Worm (Caenorhabditis elegans) whole organism, L2 larva: ENCODE measurements around the gene C36B7.3.

Source experiments
- C34F6.9 ChIP-seq: fragments of 150-350 bp; optimal IDR thresholded peaks from 2 replicates; lab custom pipeline; 2014; ENCODE audit warnings: missing biosample characterization, missing genetic modification characterization
- F13H6.1 ChIP-seq: sonication (generic microtip); optimal IDR thresholded peaks from 2 replicates; lab custom pipeline; 2016; ENCODE audit warnings: missing genetic modification characterization, missing compliant biosample characterization
- R02D3.7 ChIP-seq: fragments of 150-350 bp; optimal IDR thresholded peaks from 2 replicates; lab custom pipeline; 2014; ENCODE audit warnings: missing biosample characterization, missing genetic modification characterization
- Y55F3AM.14 ChIP-seq: fragments of 200-800 bp; sonication (Bioruptor generic); optimal IDR thresholded peaks from 2 replicates; lab custom pipeline; 2018; ENCODE audit warnings: mild to moderate bottlenecking, missing genetic modification characterization, missing compliant biosample characterization
- ZK546.5 ChIP-seq: sonication (generic microtip); optimal IDR thresholded peaks from 2 replicates; lab custom pipeline; 2017; ENCODE audit warnings: missing biosample characterization, missing genetic modification characterization
- alr-1 ChIP-seq: fragments of 150-350 bp; optimal IDR thresholded peaks from 2 replicates; lab custom pipeline; 2014; ENCODE audit warnings: missing biosample characterization, missing genetic modification characterization
- aly-2 ChIP-seq: fragments of 150-350 bp; optimal IDR thresholded peaks from 2 replicates; lab custom pipeline; 2014; ENCODE audit warnings: missing biosample characterization, missing genetic modification characterization
- ama-1 ChIP-seq: fragments of 150-350 bp; optimal IDR thresholded peaks from 2 replicates; lab custom pipeline; 2018; ENCODE audit warnings: inconsistent platforms
- blmp-1 ChIP-seq: sonication (generic microtip); optimal IDR thresholded peaks from 2 replicates; lab custom pipeline; 2017; ENCODE audit warnings: missing genetic modification characterization, mild to moderate bottlenecking, missing compliant biosample characterization, antibody characterized with exemption, moderate library complexity; ENCODE audit not compliant: insufficient read depth
- crh-2 ChIP-seq: sonication (generic microtip); optimal IDR thresholded peaks from 2 replicates; lab custom pipeline; 2017; ENCODE audit warnings: missing biosample characterization, missing genetic modification characterization
- dmd-4 ChIP-seq: sonication (generic microtip); optimal IDR thresholded peaks from 2 replicates; lab custom pipeline; 2017; ENCODE audit warnings: missing biosample characterization, missing genetic modification characterization
- egl-27 ChIP-seq: sonication (generic microtip); optimal IDR thresholded peaks from 3 replicates; lab custom pipeline; 2017; ENCODE audit warnings: missing biosample characterization, missing genetic modification reagents, missing genetic modification characterization
- elt-1 ChIP-seq: fragments of 150-350 bp; optimal IDR thresholded peaks from 2 replicates; lab custom pipeline; 2014; ENCODE audit warnings: missing biosample characterization, missing genetic modification characterization
- elt-3 ChIP-seq: sonication (generic microtip); optimal IDR thresholded peaks from 2 replicates; lab custom pipeline; 2017; ENCODE audit warnings: missing biosample characterization, missing genetic modification characterization
- fos-1 ChIP-seq: fragments of 150-350 bp; optimal IDR thresholded peaks from 2 replicates; lab custom pipeline; 2014; ENCODE audit warnings: missing biosample characterization, missing genetic modification characterization
- gmeb-1 ChIP-seq: fragments of 150-350 bp; optimal IDR thresholded peaks from 2 replicates; lab custom pipeline; 2014; ENCODE audit warnings: missing biosample characterization, missing genetic modification characterization
- lin-11 ChIP-seq: fragments of 150-350 bp; sonication (generic microtip); optimal IDR thresholded peaks from 2 replicates; lab custom pipeline; 2014; ENCODE audit warnings: missing biosample characterization, missing genetic modification characterization, inconsistent platforms, mixed read lengths
- lin-13 ChIP-seq: fragments of 150-350 bp; optimal IDR thresholded peaks from 2 replicates; lab custom pipeline; 2014; ENCODE audit warnings: missing biosample characterization, missing genetic modification reagents, missing genetic modification characterization
- lin-39 ChIP-seq: fragments of 150-350 bp; optimal IDR thresholded peaks from 2 replicates; lab custom pipeline; 2014; ENCODE audit warnings: missing biosample characterization, missing genetic modification reagents, missing genetic modification characterization
- lsy-2 ChIP-seq, 2 experiments: fragments of 150-350 bp in 1 of 2; sonication (generic microtip) in 1 of 2; optimal IDR thresholded peaks; 2 replicates each; lab custom pipeline; 2014 to 2017; ENCODE audit warnings: missing biosample characterization in 2 of 2, missing genetic modification characterization in 2 of 2
- mbf-1 ChIP-seq: sonication (generic microtip); optimal IDR thresholded peaks from 2 replicates; lab custom pipeline; 2017; ENCODE audit warnings: missing biosample characterization, missing genetic modification characterization
- mdl-1 ChIP-seq, 2 experiments: fragments of 150-350 bp in 1 of 2; sonication (generic microtip) in 1 of 2; optimal IDR thresholded peaks; 2 replicates each; lab custom pipeline; 2017; ENCODE audit warnings: missing biosample characterization in 2 of 2, missing genetic modification characterization in 2 of 2
- nhr-10 ChIP-seq: sonication (generic microtip); optimal IDR thresholded peaks from 2 replicates; lab custom pipeline; 2017; ENCODE audit warnings: missing biosample characterization, missing genetic modification characterization
- nhr-12 ChIP-seq: fragments of 150-350 bp; optimal IDR thresholded peaks from 2 replicates; lab custom pipeline; 2014; ENCODE audit warnings: missing biosample characterization, missing genetic modification characterization
- nhr-129 ChIP-seq: fragments of 150-350 bp; optimal IDR thresholded peaks from 2 replicates; lab custom pipeline; 2014; ENCODE audit warnings: missing biosample characterization, missing genetic modification characterization
- nhr-21 ChIP-seq: fragments of 150-350 bp; optimal IDR thresholded peaks from 2 replicates; lab custom pipeline; 2014; ENCODE audit warnings: missing biosample characterization, missing genetic modification characterization
- nhr-23 ChIP-seq: fragments of 150-350 bp; optimal IDR thresholded peaks from 2 replicates; lab custom pipeline; 2014; ENCODE audit warnings: missing biosample characterization, missing genetic modification reagents, missing genetic modification characterization
- nhr-237 ChIP-seq: fragments of 150-350 bp; optimal IDR thresholded peaks from 2 replicates; lab custom pipeline; 2014; ENCODE audit warnings: missing biosample characterization, missing genetic modification characterization
- nhr-25 ChIP-seq: fragments of 150-350 bp; sonication (generic microtip); optimal IDR thresholded peaks from 3 replicates; lab custom pipeline; 2014; ENCODE audit warnings: missing biosample characterization, missing genetic modification characterization
- nhr-6 ChIP-seq: fragments of 150-350 bp; optimal IDR thresholded peaks from 2 replicates; lab custom pipeline; 2014; ENCODE audit warnings: missing biosample characterization, missing genetic modification characterization
- nhr-77 ChIP-seq: fragments of 150-350 bp; optimal IDR thresholded peaks from 2 replicates; lab custom pipeline; 2014; ENCODE audit warnings: missing biosample characterization, missing genetic modification characterization
- peb-1 ChIP-seq: fragments of 150-350 bp; optimal IDR thresholded peaks from 2 replicates; lab custom pipeline; 2014; ENCODE audit warnings: missing biosample characterization, missing genetic modification characterization
- sem-4 ChIP-seq: fragments of 150-350 bp; optimal IDR thresholded peaks from 2 replicates; lab custom pipeline; 2014; ENCODE audit warnings: missing biosample characterization, missing genetic modification reagents, missing genetic modification characterization
- skn-1 ChIP-seq: sonication (generic microtip); optimal IDR thresholded peaks from 2 replicates; lab custom pipeline; 2017; ENCODE audit warnings: missing biosample characterization, missing genetic modification characterization
- sma-9 ChIP-seq, 2 experiments: fragments of 150-350 bp in 1 of 2; sonication (generic microtip) in 1 of 2; optimal IDR thresholded peaks; 2 replicates each; lab custom pipeline; 2014 to 2016; ENCODE audit warnings: missing genetic modification characterization in 2 of 2, mild to moderate bottlenecking in 1 of 2, missing biosample characterization in 1 of 2, missing compliant biosample characterization in 1 of 2, missing genetic modification reagents in 1 of 2, moderate library complexity in 1 of 2
- snpc-4 ChIP-seq: fragments of 150-350 bp; optimal IDR thresholded peaks from 2 replicates; lab custom pipeline; 2014; ENCODE audit warnings: missing biosample characterization, missing genetic modification characterization
- unc-39 ChIP-seq: fragments of 150-350 bp; optimal IDR thresholded peaks from 2 replicates; lab custom pipeline; 2014; ENCODE audit warnings: missing biosample characterization, missing genetic modification characterization
- unc-55 ChIP-seq: fragments of 150-350 bp; sonication (generic microtip); optimal IDR thresholded peaks from 3 replicates; lab custom pipeline; 2014; ENCODE audit warnings: missing biosample characterization, missing genetic modification reagents, missing genetic modification characterization
- unc-62 ChIP-seq: fragments of 150-350 bp; optimal IDR thresholded peaks from 2 replicates; lab custom pipeline; 2014; ENCODE audit warnings: missing biosample characterization, missing genetic modification reagents, missing genetic modification characterization
- zag-1 ChIP-seq: fragments of 150-350 bp; optimal IDR thresholded peaks from 2 replicates; lab custom pipeline; 2014; ENCODE audit warnings: missing biosample characterization, missing genetic modification characterization
- ztf-1 ChIP-seq: fragments of 200-800 bp; sonication (Bioruptor generic); conservative IDR thresholded peaks from 2 replicates; pipeline ENCODE4 v1.3.6; 2022; ENCODE audit warnings: missing genetic modification characterization, missing compliant biosample characterization
- ztf-11 ChIP-seq: sonication (generic microtip); optimal IDR thresholded peaks from 2 replicates; lab custom pipeline; 2017; ENCODE audit warnings: missing biosample characterization, missing genetic modification characterization

C36B7.3 gene

DNA sequence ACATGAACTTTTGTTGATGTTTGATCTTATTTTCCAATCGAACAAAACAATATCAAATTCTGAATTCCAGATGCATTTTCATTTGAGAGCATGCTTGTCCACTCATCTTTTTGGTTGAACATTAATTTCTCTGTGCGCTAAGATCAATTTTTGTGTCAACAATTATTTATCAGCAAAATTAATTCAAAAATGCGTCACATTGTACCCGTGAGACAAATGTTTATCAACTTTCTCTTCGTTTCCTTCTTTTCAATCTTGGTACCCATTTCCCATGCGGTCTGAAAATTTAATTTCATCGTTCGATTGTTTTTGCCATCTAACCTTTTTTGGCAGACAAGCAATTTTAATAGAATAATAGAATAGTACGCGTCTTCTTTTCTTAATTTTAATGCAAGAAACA, 22.5 kb downstream of the C36B7.3 start:
- TF ChIP-seq alr-1 (tag; lab: Kevin White, UChicago) = no peak
- no peak for TF ChIP-seq nhr-21 (tag; lab: Kevin White, UChicago)
- no peak for TF ChIP-seq gmeb-1 (tag; lab: Kevin White, UChicago)
- TF ChIP-seq fos-1 (tag; lab: Kevin White, UChicago) = peak; percentile 67
- peak; percentile 3 for TF ChIP-seq skn-1 (tag; lab: Kevin White, UChicago)
- TF ChIP-seq crh-2 (tag; lab: Kevin White, UChicago) = peak; percentile 9
- TF ChIP-seq unc-55 (GFP tag; lab: Kevin White, UChicago) = no peak

DNA sequence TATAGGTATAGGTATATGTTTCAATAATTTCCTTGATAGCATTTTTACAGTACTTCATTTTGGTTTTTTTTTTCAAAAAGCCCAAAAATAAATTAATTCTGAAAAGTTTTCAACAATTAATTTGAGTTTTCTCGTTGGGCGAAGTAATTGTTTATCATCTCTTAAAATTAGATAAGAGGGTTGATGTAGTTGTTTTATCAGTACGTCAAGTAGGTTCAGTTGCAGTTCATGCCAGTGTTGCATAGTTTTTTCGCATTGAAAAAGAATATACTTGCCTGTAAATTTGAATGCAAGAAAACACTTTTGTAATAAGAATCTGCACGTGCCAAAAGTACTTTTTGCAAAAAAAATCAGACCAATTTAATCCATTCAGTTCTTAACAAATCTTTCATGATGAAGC, 23.6 kb downstream of the C36B7.3 start:
- TF ChIP-seq fos-1 (tag; lab: Kevin White, UChicago) (peak; percentile 62), nhr-12 (no peak)
- TF ChIP-seq, all 48 proteins: peak for 1

DNA sequence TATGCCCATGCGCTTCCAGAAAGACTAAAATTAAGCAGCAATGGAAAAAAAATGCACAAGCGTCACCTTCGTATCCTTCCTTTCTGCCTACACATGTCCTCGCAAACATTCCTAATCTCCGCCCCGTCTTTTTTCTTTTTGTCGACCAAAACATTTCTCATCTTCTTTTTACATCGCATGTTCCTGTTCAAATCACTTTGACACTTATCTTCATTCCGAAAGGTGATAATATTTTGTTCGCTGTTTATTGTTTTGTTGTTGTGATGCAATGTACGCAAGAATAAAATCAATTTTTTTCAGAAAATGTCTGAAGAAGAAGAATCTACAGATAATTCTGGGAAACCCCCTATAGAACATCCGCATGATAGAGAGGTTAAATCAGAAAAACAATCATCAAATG, 24.8 kb downstream of the C36B7.3 start, which contains the start of gene ist-1:
Gene ist-1, plus strand, starts transcription at position 301 of the 400 bp plus-strand sequence.
- TF ChIP-seq snpc-4 (tag; lab: Kevin White, UChicago) (no peak), nhr-23 (tag; lab: Kevin White, UChicago) (no peak), nhr-6 (tag; lab: Kevin White, UChicago) (no peak), ztf-11 (tag; lab: Kevin White, UChicago) (no peak), gmeb-1 (tag; lab: Kevin White, UChicago) (no peak), ztf-1 (no peak), aly-2 (no peak), unc-62 (GFP tag; lab: Kevin White, UChicago) (no peak), unc-55 (GFP tag; lab: Kevin White, UChicago) (no peak), fos-1 (tag; lab: Kevin White, UChicago) (no peak), mbf-1 (tag; lab: Kevin White, UChicago) (no peak), unc-39 (no peak), lsy-2 (tag; optimal IDR thresholded peaks at IDR 0.05; lab: Kevin White, UChicago) (no peak), zag-1 (tag; lab: Kevin White, UChicago) (no peak), ZK546.5 (tag; lab: Kevin White, UChicago) (no peak), ama-1 (no peak)
- TF ChIP-seq, all 48 proteins: peak for 0

DNA sequence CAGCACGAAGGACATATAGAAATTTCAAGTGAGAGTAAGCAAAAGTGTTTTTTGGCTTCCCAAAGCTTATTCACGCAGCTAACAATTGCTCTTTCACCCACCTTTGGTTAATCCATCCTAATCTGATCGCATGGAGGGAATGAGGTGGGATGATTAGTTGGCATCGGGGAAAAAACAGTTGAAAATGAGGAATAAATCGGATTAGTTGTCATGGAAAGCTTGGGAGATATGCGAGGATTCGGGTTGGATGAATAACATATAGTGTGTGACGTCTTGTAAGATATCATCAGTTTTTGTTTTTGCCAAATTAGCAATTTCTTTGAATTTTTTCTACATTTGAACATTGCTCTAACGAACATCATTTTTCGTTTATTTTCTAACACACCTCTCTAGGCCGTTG, 27.0 kb downstream of the C36B7.3 start:
- TF ChIP-seq elt-1 (no peak), lin-39 (no peak), F13H6.1 (tag; lab: Kevin White, UChicago) (no peak), unc-39 (no peak), nhr-129 (tag; lab: Kevin White, UChicago) (no peak), alr-1 (tag; lab: Kevin White, UChicago) (no peak), ZK546.5 (tag; lab: Kevin White, UChicago) (no peak), unc-62 (GFP tag; lab: Kevin White, UChicago) (no peak), ztf-11 (tag; lab: Kevin White, UChicago) (no peak), peb-1 (tag; lab: Kevin White, UChicago) (no peak), sem-4 (tag; lab: Kevin White, UChicago) (no peak), nhr-12 (no peak), crh-2 (tag; lab: Kevin White, UChicago) (no peak), blmp-1 (no peak), skn-1 (tag; lab: Kevin White, UChicago) (no peak), Y55F3AM.14 (no peak), aly-2 (no peak), R02D3.7 (tag; lab: Kevin White, UChicago) (no peak), elt-3 (tag; lab: Kevin White, UChicago) (no peak), ama-1 (no peak)

DNA sequence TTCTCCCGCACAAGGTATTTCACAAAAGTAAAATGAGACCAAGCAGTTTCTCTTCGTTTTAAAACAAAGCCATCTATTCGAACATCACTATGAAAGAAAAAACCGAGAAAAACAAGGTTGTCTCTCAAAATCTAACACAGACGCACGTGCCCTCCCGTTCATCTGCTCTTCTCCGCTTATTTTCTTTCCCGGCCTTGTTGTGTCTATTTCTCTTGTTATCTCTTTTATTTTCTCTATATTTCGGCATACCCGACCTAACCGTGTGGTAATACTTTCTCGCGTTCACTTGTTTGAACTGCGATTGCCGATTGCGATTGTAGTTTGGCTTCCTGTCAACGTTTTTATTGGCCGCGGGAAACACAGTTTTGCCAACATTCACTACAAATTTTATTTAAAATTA, 27.9 kb downstream of the C36B7.3 start:
- TF ChIP-seq Y55F3AM.14 (no peak), lsy-2 (tag; optimal IDR thresholded peaks at IDR 0.05; lab: Kevin White, UChicago) (peak in 1 of 2 experiments; percentile 14), lin-13 (no peak), alr-1 (tag; lab: Kevin White, UChicago) (no peak), nhr-10 (tag; lab: Kevin White, UChicago) (no peak), egl-27 (tag; lab: Kevin White, UChicago) (no peak), mdl-1 (tag; optimal IDR thresholded peaks at IDR 0.05; lab: Kevin White, UChicago) (peak; percentile 64 to 77), dmd-4 (no peak), crh-2 (tag; lab: Kevin White, UChicago) (no peak), ama-1 (no peak), gmeb-1 (tag; lab: Kevin White, UChicago) (no peak), sem-4 (tag; lab: Kevin White, UChicago) (peak; percentile 12), C34F6.9 (tag; lab: Kevin White, UChicago) (peak; percentile 1), lin-11 (no peak), ztf-1 (no peak), elt-3 (tag; lab: Kevin White, UChicago) (no peak), fos-1 (tag; lab: Kevin White, UChicago) (peak; percentile 28), blmp-1 (no peak), nhr-23 (tag; lab: Kevin White, UChicago) (no peak), nhr-77 (tag; lab: Kevin White, UChicago) (no peak), elt-1 (no peak), nhr-237 (tag; lab: Kevin White, UChicago) (no peak), unc-55 (GFP tag; lab: Kevin White, UChicago) (no peak), nhr-129 (tag; lab: Kevin White, UChicago) (peak; percentile 32), sma-9 (GFP tag; optimal IDR thresholded peaks at IDR 0.05; lab: Kevin White, UChicago) (peak; percentile 30), sma-9 (tag; optimal IDR thresholded peaks at IDR 0.05; lab: Kevin White, UChicago) (no peak), unc-62 (GFP tag; lab: Kevin White, UChicago) (no peak), peb-1 (tag; lab: Kevin White, UChicago) (no peak), zag-1 (tag; lab: Kevin White, UChicago) (no peak), nhr-25 (tag; lab: Kevin White, UChicago) (peak; percentile 51)
